Worm (Caenorhabditis elegans) whole organism, mixed stage, embryonic: ENCODE measurements around the gene nhx-5.

ENCODE experiments used
- M03D4.4 ChIP-seq: sonication (generic microtip); optimal IDR thresholded peaks from 2 replicates; lab custom pipeline; 2017; ENCODE audit warnings: mild to moderate bottlenecking, missing genetic modification characterization, missing compliant biosample characterization
- bed-3 ChIP-seq: fragments of 200-800 bp; sonication (Bioruptor generic); optimal IDR thresholded peaks from 3 replicates; lab custom pipeline; 2018; ENCODE audit warnings: mild to moderate bottlenecking, missing genetic modification characterization, moderate library complexity, missing compliant biosample characterization
- ceh-39 ChIP-seq: fragments of 150-350 bp; optimal IDR thresholded peaks from 2 replicates; lab custom pipeline; 2014; ENCODE audit warnings: missing biosample characterization, missing genetic modification characterization
- ceh-43 ChIP-seq: fragments of 200-800 bp; sonication (Bioruptor generic); optimal IDR thresholded peaks from 2 replicates; lab custom pipeline; 2018; ENCODE audit warnings: mild to moderate bottlenecking, missing genetic modification characterization, moderate library complexity, missing compliant biosample characterization
- ceh-83 ChIP-seq: fragments of 200-800 bp; sonication (Bioruptor generic); optimal IDR thresholded peaks from 2 replicates; lab custom pipeline; 2018; ENCODE audit warnings: mild to moderate bottlenecking, missing genetic modification characterization, missing compliant biosample characterization
- ces-1 ChIP-seq: fragments of 150-350 bp; optimal IDR thresholded peaks from 2 replicates; lab custom pipeline; 2014; ENCODE audit warnings: missing biosample characterization, missing genetic modification reagents, missing genetic modification characterization
- cnd-1 ChIP-seq: fragments of 200-800 bp; sonication (Bioruptor generic); optimal IDR thresholded peaks from 2 replicates; lab custom pipeline; 2018; ENCODE audit warnings: mild to moderate bottlenecking, missing genetic modification characterization, missing compliant biosample characterization
- drap-1 ChIP-seq: fragments of 200-800 bp; sonication (Bioruptor generic); optimal IDR thresholded peaks from 3 replicates; lab custom pipeline; 2018; ENCODE audit warnings: mild to moderate bottlenecking, missing genetic modification characterization, missing compliant biosample characterization
- elt-3 ChIP-seq: fragments of 150-350 bp; optimal IDR thresholded peaks from 2 replicates; lab custom pipeline; 2014; ENCODE audit warnings: missing biosample characterization, missing genetic modification characterization
- ham-2 ChIP-seq: fragments of 200-800 bp; sonication (Bioruptor generic); optimal IDR thresholded peaks from 2 replicates; lab custom pipeline; 2018; ENCODE audit warnings: mild to moderate bottlenecking, missing genetic modification characterization, missing compliant biosample characterization
- hlh-1 ChIP-seq: fragments of 150-350 bp; optimal IDR thresholded peaks from 2 replicates; lab custom pipeline; 2014; ENCODE audit warnings: missing biosample characterization, missing genetic modification reagents, missing genetic modification characterization
- lin-13 ChIP-seq: fragments of 150-350 bp; optimal IDR thresholded peaks from 2 replicates; lab custom pipeline; 2014; ENCODE audit warnings: missing biosample characterization, missing genetic modification characterization
- lin-32 ChIP-seq: fragments of 200-800 bp; sonication (Bioruptor generic); optimal IDR thresholded peaks from 2 replicates; lab custom pipeline; 2018; ENCODE audit warnings: mild to moderate bottlenecking, missing genetic modification characterization, missing compliant biosample characterization
- lsy-2 ChIP-seq: fragments of 150-350 bp; optimal IDR thresholded peaks from 2 replicates; lab custom pipeline; 2014; ENCODE audit warnings: missing biosample characterization, missing genetic modification characterization
- mep-1 ChIP-seq: fragments of 150-350 bp; optimal IDR thresholded peaks from 2 replicates; lab custom pipeline; 2017; ENCODE audit warnings: missing biosample characterization, missing genetic modification reagents, missing genetic modification characterization, inconsistent platforms
- nhr-2 ChIP-seq: fragments of 150-350 bp; optimal IDR thresholded peaks from 2 replicates; lab custom pipeline; 2014; ENCODE audit warnings: missing biosample characterization, missing genetic modification characterization
- nhr-237 ChIP-seq: fragments of 150-350 bp; optimal IDR thresholded peaks from 2 replicates; lab custom pipeline; 2014; ENCODE audit warnings: missing biosample characterization, missing genetic modification characterization
- nhr-28 ChIP-seq: fragments of 150-350 bp; optimal IDR thresholded peaks from 2 replicates; lab custom pipeline; 2014; ENCODE audit warnings: missing biosample characterization, missing genetic modification characterization
- nhr-76 ChIP-seq: sonication (generic microtip); optimal IDR thresholded peaks from 2 replicates; lab custom pipeline; 2017; ENCODE audit warnings: missing biosample characterization, missing genetic modification characterization
- pha-4 ChIP-seq: fragments of 150-350 bp; optimal IDR thresholded peaks from 2 replicates; lab custom pipeline; 2018; ENCODE audit warnings: missing biosample characterization, missing genetic modification reagents, missing genetic modification characterization
- sem-2 ChIP-seq: fragments of 200-800 bp; sonication (Bioruptor generic); optimal IDR thresholded peaks from 2 replicates; lab custom pipeline; 2018; ENCODE audit warnings: mild to moderate bottlenecking, missing genetic modification characterization, missing compliant biosample characterization
- snpc-4 ChIP-seq: fragments of 150-350 bp; optimal IDR thresholded peaks from 2 replicates; lab custom pipeline; 2014; ENCODE audit warnings: missing biosample characterization, missing genetic modification characterization
- sptf-1 ChIP-seq: sonication (generic microtip); optimal IDR thresholded peaks from 2 replicates; lab custom pipeline; 2017; ENCODE audit warnings: mild to moderate bottlenecking, missing genetic modification characterization, moderate library complexity, missing compliant biosample characterization
- tbx-8 ChIP-seq: fragments of 200-800 bp; sonication (Bioruptor generic); optimal IDR thresholded peaks from 2 replicates; lab custom pipeline; 2018; ENCODE audit warnings: mild to moderate bottlenecking, missing genetic modification characterization, moderate library complexity, missing compliant biosample characterization
- unc-120 ChIP-seq: sonication (generic microtip); optimal IDR thresholded peaks from 2 replicates; lab custom pipeline; 2017; ENCODE audit warnings: missing genetic modification characterization, missing compliant biosample characterization; ENCODE audit not compliant: poor library complexity, severe bottlenecking
- zip-8 ChIP-seq: fragments of 150-350 bp; optimal IDR thresholded peaks from 2 replicates; lab custom pipeline; 2014; ENCODE audit warnings: missing biosample characterization, missing genetic modification characterization
- ztf-11 ChIP-seq: fragments of 150-350 bp; optimal IDR thresholded peaks from 2 replicates; lab custom pipeline; 2014; ENCODE audit warnings: missing biosample characterization, missing genetic modification characterization

nhx-5 gene

ce11 chrX:10617815-10618214, 41.1 kb downstream of the nhx-5 start:
- TF ChIP-seq lin-32 (GFP tag; lab: Kevin White, UChicago): no peak

ce11 chrX:10618619-10619130, 41.9 kb downstream of the nhx-5 start:
- TF ChIP-seq nhr-28 (tag; lab: Kevin White, UChicago): no peak
- TF ChIP-seq pha-4 (tag; lab: Kevin White, UChicago): peak; percentile 63
- TF ChIP-seq zip-8 (tag; lab: Kevin White, UChicago): peak; percentile 43
- TF ChIP-seq ztf-11: no peak
- TF ChIP-seq tbx-8: no peak

ce11 chrX:10619554-10620199, 42.9 kb downstream of the nhx-5 start:
- TF ChIP-seq ces-1 (GFP tag; lab: Kevin White, UChicago) (peak; percentile 96), nhr-28 (tag; lab: Kevin White, UChicago) (no peak), unc-120 (tag; lab: Kevin White, UChicago) (no peak), zip-8 (tag; lab: Kevin White, UChicago) (no peak), nhr-2 (peak; percentile 10)
- TF ChIP-seq, all 35 proteins: peak for 2

ce11 chrX:10622607-10623006, 45.9 kb downstream of the nhx-5 start:
- TF ChIP-seq sptf-1 (tag; lab: Kevin White, UChicago) (no peak), snpc-4 (tag; lab: Kevin White, UChicago) (no peak), ceh-83 (no peak), ces-1 (GFP tag; lab: Kevin White, UChicago) (peak; percentile 81), cnd-1 (peak; percentile 25)

- no peak for TF ChIP-seq bed-3
- no peak for TF ChIP-seq lin-13
- peak; percentile 55 for TF ChIP-seq nhr-2
- no peak for TF ChIP-seq M03D4.4 (tag; lab: Kevin White, UChicago)
- no peak for TF ChIP-seq snpc-4 (tag; lab: Kevin White, UChicago)
- no peak for TF ChIP-seq tbx-8
- no peak for TF ChIP-seq nhr-28 (tag; lab: Kevin White, UChicago)
- peak; percentile 16 for TF ChIP-seq drap-1 (GFP tag; lab: Kevin White, UChicago)
- TF ChIP-seq elt-3 (tag; lab: Kevin White, UChicago): no peak
- peak; percentile 30 for TF ChIP-seq unc-120 (tag; lab: Kevin White, UChicago)
- no peak for TF ChIP-seq ceh-43 (GFP tag; lab: Kevin White, UChicago)
- peak; percentile 52 for TF ChIP-seq ces-1 (GFP tag; lab: Kevin White, UChicago)
- TF ChIP-seq ham-2 (GFP tag; lab: Kevin White, UChicago): peak; percentile 53
- no peak for TF ChIP-seq nhr-237 (tag; lab: Kevin White, UChicago)
- no peak for TF ChIP-seq nhr-76 (tag; lab: Kevin White, UChicago)
These were observed 46.4 kb downstream of the nhx-5 start for ce11 chrX:10623119-10623518.

- TF ChIP-seq mep-1 (tag; lab: Kevin White, UChicago): peak; percentile 48
- peak; percentile 23 for TF ChIP-seq nhr-2
- TF ChIP-seq sem-2 (GFP tag; lab: Kevin White, UChicago): no peak
- no peak for TF ChIP-seq nhr-76 (tag; lab: Kevin White, UChicago)
- peak; percentile 74 for TF ChIP-seq pha-4 (tag; lab: Kevin White, UChicago)
- TF ChIP-seq ztf-11: no peak
- TF ChIP-seq ham-2 (GFP tag; lab: Kevin White, UChicago): peak; percentile 17
- TF ChIP-seq hlh-1 (tag; lab: Kevin White, UChicago): peak; percentile 42
These were observed 47.4 kb downstream of the nhx-5 start, which contains the start of gene abl-1 for ce11 chrX:10624157-10624623. Gene abl-1, minus strand, starts transcription at chrX:10624207.

- TF ChIP-seq nhr-28 (tag; lab: Kevin White, UChicago) (no peak), M03D4.4 (tag; lab: Kevin White, UChicago) (no peak), ztf-11 (no peak), ceh-39 (tag; lab: Kevin White, UChicago) (no peak), mep-1 (tag; lab: Kevin White, UChicago) (no peak), pha-4 (tag; lab: Kevin White, UChicago) (no peak), snpc-4 (tag; lab: Kevin White, UChicago) (no peak), sptf-1 (tag; lab: Kevin White, UChicago) (no peak), lsy-2 (no peak), ceh-83 (no peak)
These were observed 51.7 kb downstream of the nhx-5 start, which contains the start of gene M79.2 for ce11 chrX:10628454-10628853. Gene M79.2, minus strand, starts transcription at chrX:10628807.
